Worm (Caenorhabditis elegans): ENCODE results near the gene cul-3.

ce11 chrV:150059-150458 is 27.2 kb upstream of the cul-3 start:
- TF ChIP-seq dmd-6 (GFP tag; IDR thresholded peaks at IDR 0.05) = no peak
- no peak for TF ChIP-seq pqm-1 (tag; optimal IDR thresholded peaks at IDR 0.05)
- TF ChIP-seq snpc-4 (tag; optimal IDR thresholded peaks at IDR 0.05) = no peak
- peak in 1 of 2 experiments; percentile 96 for TF ChIP-seq unc-62 (GFP tag; optimal IDR thresholded peaks at IDR 0.05 in 1 of 2)
- no peak for TF ChIP-seq unc-62 (tag; optimal IDR thresholded peaks at IDR 0.05)
- TF ChIP-seq lin-13 (GFP tag; optimal IDR thresholded peaks at IDR 0.05) = no peak
- no peak for TF ChIP-seq fkh-10 (GFP tag; optimal IDR thresholded peaks at IDR 0.05)
- no peak for TF ChIP-seq mes-2 (tag; optimal IDR thresholded peaks at IDR 0.05; ENCODE audit: poor library complexity, severe bottlenecking)
- TF ChIP-seq daf-19 (GFP tag; conservative IDR thresholded peaks at IDR 0.05) = no peak
- TF ChIP-seq lsy-2 (tag; optimal IDR thresholded peaks at IDR 0.05) = no peak
- no peak for TF ChIP-seq nhr-6 (tag; optimal IDR thresholded peaks at IDR 0.05)
- TF ChIP-seq ces-1 (GFP tag; optimal IDR thresholded peaks at IDR 0.05) = no peak
- TF ChIP-seq aha-1 (tag) = no peak
- no peak for TF ChIP-seq ama-1 (optimal IDR thresholded peaks at IDR 0.05)
- TF ChIP-seq tag-97 (GFP tag; IDR thresholded peaks at IDR 0.05) = no peak

All from whole organism, L4 larva.